Worm (Caenorhabditis elegans): Measurements from ENCODE around the gene T07G12.3.

ce11 chrIV:10533639-10534038 is at the start of gene T07G12.3:
- TF ChIP-seq ztf-11 (tag; optimal IDR thresholded peaks at IDR 0.05) (no peak), drap-1 (GFP tag; optimal IDR thresholded peaks at IDR 0.05) (no peak), ceh-83 (GFP tag; optimal IDR thresholded peaks at IDR 0.05) (no peak), snpc-4 (tag; optimal IDR thresholded peaks at IDR 0.05) (no peak), nhr-76 (tag; optimal IDR thresholded peaks at IDR 0.05) (no peak), elt-3 (tag; optimal IDR thresholded peaks at IDR 0.05) (no peak), elt-1 (tag; optimal IDR thresholded peaks at IDR 0.05; ENCODE audit: borderline replicate concordance, insufficient read depth) (no peak)

Measured in whole organism, mixed stage, embryonic.